Comparison of ENCODE assay signal across 1 fruit fly cellular context in the genomic region with DNA sequence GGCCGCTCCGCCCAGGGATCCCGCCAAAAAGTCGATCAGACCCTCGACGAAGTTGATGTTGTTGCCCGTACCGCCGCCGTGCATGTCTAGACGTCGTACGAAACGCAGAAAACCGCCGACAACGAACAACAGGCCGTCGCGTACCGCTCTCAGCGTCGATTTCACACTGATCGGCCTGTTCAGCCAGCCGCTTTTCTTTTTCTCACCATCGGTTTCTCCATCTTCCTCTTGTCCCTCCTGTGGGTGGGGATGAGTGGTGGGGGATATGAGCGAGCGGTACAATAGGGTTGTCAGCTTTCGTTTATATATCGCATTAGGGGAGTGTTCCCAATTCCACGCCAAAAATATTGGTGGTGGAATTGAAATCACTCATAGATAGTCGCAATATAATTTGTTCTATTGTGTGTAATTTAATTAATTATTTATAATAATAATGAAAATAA.
TF ChIP-seq lines count a peak whose summit lies in the region.

No protein-coding gene starts in this region.

TF ChIP-seq in whole organism, embryonic, 481 proteins besides CTCF, POLR2A, EP300 and RAD21 (continued from another document and continues in another):
- TF ChIP-seq lola (GFP tag; optimal IDR thresholded peaks at IDR 0.05; lab: Kevin White, UChicago) (peak in 1 of 3 experiments; percentile 32), fd64A (GFP tag; optimal IDR thresholded peaks at IDR 0.05; lab: Kevin White, UChicago) (no peak), Dad (GFP tag; optimal IDR thresholded peaks at IDR 0.05; lab: Kevin White, UChicago) (no peak), MBD-R2 (GFP tag; IDR thresholded peaks at IDR 0.05; lab: Robert Waterston, UW) (0 out of 2 replicates have a peak, but pooled peaks have one; percentile 20), ssp (GFP tag; IDR thresholded peaks at IDR 0.05; lab: Robert Waterston, UW) (no peak), sisA (GFP tag; IDR thresholded peaks at IDR 0.05; lab: Robert Waterston, UW) (peak; percentile 58), CG8281 (tag; optimal IDR thresholded peaks at IDR 0.05; lab: Kevin White, UChicago) (no peak), CG9215 (GFP tag; IDR thresholded peaks at IDR 0.05; lab: Robert Waterston, UW) (peak; percentile 47; the same call in 1 of the 2 replicates), B-H1 (GFP tag; IDR thresholded peaks at IDR 0.05; lab: Robert Waterston, UW) (peak; percentile 29; the same call in 1 of the 3 replicates), Sry-δ (GFP tag; optimal IDR thresholded peaks at IDR 0.05; lab: Kevin White, UChicago) (peak; percentile 57), CG11560 (tag; IDR thresholded peaks at IDR 0.05; lab: Robert Waterston, UW) (no peak; the same call in 2 of the 3 replicates), bab2 (GFP tag; optimal IDR thresholded peaks at IDR 0.05; lab: Kevin White, UChicago) (no peak), wor (GFP tag; IDR thresholded peaks at IDR 0.05; lab: Robert Waterston, UW) (no peak), onecut (GFP tag; IDR thresholded peaks at IDR 0.05; lab: Robert Waterston, UW) (no peak), CG11085 (GFP tag; IDR thresholded peaks at IDR 0.05; lab: Robert Waterston, UW) (peak; percentile 28; the same call in 1 of the 2 replicates), sna (GFP tag; IDR thresholded peaks at IDR 0.05; lab: Robert Waterston, UW; ENCODE audit: partially characterized antibody) (no peak), ems (GFP tag; optimal IDR thresholded peaks at IDR 0.05; lab: Kevin White, UChicago) (no peak), CG30020 (tag; optimal IDR thresholded peaks at IDR 0.05; lab: Kevin White, UChicago) (no peak), CG12659 (GFP tag; optimal IDR thresholded peaks at IDR 0.05; lab: Kevin White, UChicago) (peak; percentile 30), Oaz (GFP tag; IDR thresholded peaks at IDR 0.05; lab: Robert Waterston, UW) (no peak), CG11504 (tag; optimal IDR thresholded peaks at IDR 0.05; lab: Kevin White, UChicago) (peak; percentile 48), CG9817 (tag; optimal IDR thresholded peaks at IDR 0.05; lab: Kevin White, UChicago) (peak; percentile 75), chif (GFP tag; optimal IDR thresholded peaks at IDR 0.05; lab: Kevin White, UChicago) (no peak), ken (GFP tag; IDR thresholded peaks at IDR 0.05; lab: Robert Waterston, UW) (0 out of 3 replicates have a peak, but pooled peaks have one; percentile 14), CG17328 (GFP tag; IDR thresholded peaks at IDR 0.05; lab: Robert Waterston, UW) (no peak), crol (GFP tag; IDR thresholded peaks at IDR 0.05; lab: Robert Waterston, UW) (peak; percentile 86), CG17912 (GFP tag; optimal IDR thresholded peaks at IDR 0.05; lab: Kevin White, UChicago) (no peak), CG5245 (GFP tag; optimal IDR thresholded peaks at IDR 0.05; lab: Kevin White, UChicago) (no peak), CG12071 (GFP tag; optimal IDR thresholded peaks at IDR 0.05; lab: Kevin White, UChicago) (no peak), so (GFP tag; IDR thresholded peaks at IDR 0.05; lab: Robert Waterston, UW) (no peak), mam (GFP tag; optimal IDR thresholded peaks at IDR 0.05; lab: Kevin White, UChicago) (peak; percentile 26), Fer1 (GFP tag; optimal IDR thresholded peaks at IDR 0.05; lab: Kevin White, UChicago) (no peak), CG10431 (GFP tag; optimal IDR thresholded peaks at IDR 0.05; lab: Kevin White, UChicago) (peak; percentile 2), emc (GFP tag; optimal IDR thresholded peaks at IDR 0.05; lab: Kevin White, UChicago) (no peak), odd (GFP tag; optimal IDR thresholded peaks at IDR 0.05; lab: Kevin White, UChicago) (no peak), Jarid2 (GFP tag; optimal IDR thresholded peaks at IDR 0.05; lab: Kevin White, UChicago) (peak; percentile 75), CG14710 (tag; optimal IDR thresholded peaks at IDR 0.05; lab: Kevin White, UChicago) (peak; percentile 52), ac (GFP tag; optimal IDR thresholded peaks at IDR 0.05; lab: Kevin White, UChicago) (no peak), tna (GFP tag; IDR thresholded peaks at IDR 0.05; lab: Robert Waterston, UW; ENCODE audit: partially characterized antibody) (no peak), ci (GFP tag; IDR thresholded peaks at IDR 0.05; lab: Robert Waterston, UW) (peak; percentile 72; the same call in 2 of the 3 replicates), CG1792 (GFP tag; optimal IDR thresholded peaks at IDR 0.05; lab: Kevin White, UChicago) (no peak), jumu (GFP tag; optimal IDR thresholded peaks at IDR 0.05; lab: Kevin White, UChicago) (peak; percentile 9), sens-2 (GFP tag; IDR thresholded peaks at IDR 0.05; lab: Robert Waterston, UW) (no peak), Abd-B (GFP tag; optimal IDR thresholded peaks at IDR 0.05; lab: Kevin White, UChicago) (peak; percentile 45), CG43689 (GFP tag; IDR thresholded peaks at IDR 0.05; lab: Robert Waterston, UW) (no peak), CG9932 (GFP tag; IDR thresholded peaks at IDR 0.05; lab: Robert Waterston, UW) (peak; percentile 76), gem (tag; optimal IDR thresholded peaks at IDR 0.05; lab: Kevin White, UChicago) (peak; percentile 65), scrt (GFP tag; optimal IDR thresholded peaks at IDR 0.05; lab: Kevin White, UChicago) (no peak), CG4282 (GFP tag; optimal IDR thresholded peaks at IDR 0.05; lab: Kevin White, UChicago) (no peak), CG2202 (tag; optimal IDR thresholded peaks at IDR 0.05; lab: Kevin White, UChicago) (no peak), lab (GFP tag; optimal IDR thresholded peaks at IDR 0.05; lab: Kevin White, UChicago) (no peak), ftz-f1 (GFP tag; optimal IDR thresholded peaks at IDR 0.05; lab: Kevin White, UChicago) (peak; percentile 35), CG8290 (GFP tag; optimal IDR thresholded peaks at IDR 0.05; lab: Kevin White, UChicago) (no peak), CG8290 (tag; optimal IDR thresholded peaks at IDR 0.05; lab: Kevin White, UChicago) (peak in 1 of 2 experiments; percentile 58), CG6254 (GFP tag; optimal IDR thresholded peaks at IDR 0.05; lab: Kevin White, UChicago) (no peak), CG2129 (GFP tag; IDR thresholded peaks at IDR 0.05; lab: Robert Waterston, UW; ENCODE audit: partially characterized antibody) (no peak; the same call in 1 of the 2 replicates), hth (optimal IDR thresholded peaks at IDR 0.05; lab: Kevin White, UChicago) (no peak), corto (GFP tag; optimal IDR thresholded peaks at IDR 0.05; lab: Kevin White, UChicago) (no peak), Scr (GFP tag; IDR thresholded peaks at IDR 0.05; lab: Robert Waterston, UW; ENCODE audit: partially characterized antibody) (0 out of 2 replicates have a peak, but pooled peaks have one; percentile 38), Nf-YC (tag; optimal IDR thresholded peaks at IDR 0.05; lab: Kevin White, UChicago) (no peak), twi (tag; optimal IDR thresholded peaks at IDR 0.05; lab: Kevin White, UChicago) (no peak), CG4617 (GFP tag; optimal IDR thresholded peaks at IDR 0.05; lab: Kevin White, UChicago; ENCODE audit: borderline replicate concordance) (no peak), CG16779 (GFP tag; IDR thresholded peaks at IDR 0.05; lab: Robert Waterston, UW) (no peak), grn (GFP tag; optimal IDR thresholded peaks at IDR 0.05; lab: Kevin White, UChicago) (no peak), CG3838 (GFP tag; optimal IDR thresholded peaks at IDR 0.05; lab: Kevin White, UChicago) (no peak), exex (tag; optimal IDR thresholded peaks at IDR 0.05; lab: Kevin White, UChicago) (no peak), Hmx (GFP tag; optimal IDR thresholded peaks at IDR 0.05; lab: Kevin White, UChicago) (no peak), chn (GFP tag; optimal IDR thresholded peaks at IDR 0.05; lab: Kevin White, UChicago) (peak; percentile 45), CG18476 (GFP tag; optimal IDR thresholded peaks at IDR 0.05; lab: Kevin White, UChicago) (no peak), hb (GFP tag; IDR thresholded peaks at IDR 0.05; lab: Robert Waterston, UW; ENCODE audit: partially characterized antibody) (no peak), toy (GFP tag; IDR thresholded peaks at IDR 0.05; lab: Robert Waterston, UW) (no peak), CG14667 (GFP tag; IDR thresholded peaks at IDR 0.05; lab: Robert Waterston, UW) (peak; percentile 45; the same call in 1 of the 2 replicates), br (optimal IDR thresholded peaks at IDR 0.05; lab: Kevin White, UChicago) (no peak), Ptx1 (GFP tag; IDR thresholded peaks at IDR 0.05; lab: Robert Waterston, UW) (peak; percentile 59; the same call in 1 of the 2 replicates), Trl (optimal IDR thresholded peaks at IDR 0.05; lab: Kevin White, UChicago) (peak in 1 of 2 experiments; percentile 5), Trl (GFP tag; optimal IDR thresholded peaks at IDR 0.05; lab: Kevin White, UChicago) (no peak), CG1603 (tag; optimal IDR thresholded peaks at IDR 0.05; lab: Kevin White, UChicago) (no peak), lov (optimal IDR thresholded peaks at IDR 0.05; lab: Kevin White, UChicago) (no peak), lov (GFP tag; IDR thresholded peaks at IDR 0.05; lab: Robert Waterston, UW) (no peak), dan (GFP tag; IDR thresholded peaks at IDR 0.05; lab: Robert Waterston, UW) (no peak), HLH54F (GFP tag; optimal IDR thresholded peaks at IDR 0.05; lab: Kevin White, UChicago) (peak; percentile 1), Atf6 (GFP tag; IDR thresholded peaks at IDR 0.05; lab: Robert Waterston, UW) (0 out of 2 replicates have a peak, but pooled peaks have one; percentile 9), sc (optimal IDR thresholded peaks at IDR 0.05; lab: Kevin White, UChicago) (no peak), sc (GFP tag; optimal IDR thresholded peaks at IDR 0.05; lab: Kevin White, UChicago) (no peak), ase (GFP tag; IDR thresholded peaks at IDR 0.05; lab: Robert Waterston, UW) (peak; percentile 47; the same call in 1 of the 3 replicates), insv (GFP tag; optimal IDR thresholded peaks at IDR 0.05; lab: Kevin White, UChicago) (no peak), unpg (GFP tag; optimal IDR thresholded peaks at IDR 0.05; lab: Kevin White, UChicago) (peak; percentile 20), CG17385 (GFP tag; optimal IDR thresholded peaks at IDR 0.05; lab: Kevin White, UChicago) (peak; percentile 44), Kr (GFP tag; optimal IDR thresholded peaks at IDR 0.05; lab: Kevin White, UChicago) (no peak), Max (GFP tag; optimal IDR thresholded peaks at IDR 0.05; lab: Kevin White, UChicago) (no peak), fd96Cb (tag; optimal IDR thresholded peaks at IDR 0.05; lab: Kevin White, UChicago) (peak; percentile 44), salm (tag; optimal IDR thresholded peaks at IDR 0.05; lab: Kevin White, UChicago) (no peak), CkIIα-i1 (GFP tag; IDR thresholded peaks at IDR 0.05; lab: Robert Waterston, UW) (no peak), NFAT (GFP tag; IDR thresholded peaks at IDR 0.05; lab: Robert Waterston, UW) (peak; percentile 37; the same call in 1 of the 2 replicates), dati (GFP tag; IDR thresholded peaks at IDR 0.05; lab: Robert Waterston, UW) (no peak), CG3065 (GFP tag; optimal IDR thresholded peaks at IDR 0.05; lab: Kevin White, UChicago) (no peak), dimm (GFP tag; IDR thresholded peaks at IDR 0.05; lab: Robert Waterston, UW) (no peak), CG4820 (GFP tag; optimal IDR thresholded peaks at IDR 0.05; lab: Kevin White, UChicago) (peak; percentile 18), aop (GFP tag; IDR thresholded peaks at IDR 0.05; lab: Robert Waterston, UW) (no peak), CG15479 (GFP tag; optimal IDR thresholded peaks at IDR 0.05; lab: Kevin White, UChicago) (no peak), Med (GFP tag; lab: Kevin White, UChicago) (peak; percentile 90), CG16813 (GFP tag; IDR thresholded peaks at IDR 0.05; lab: Robert Waterston, UW; ENCODE audit: partially characterized antibody) (no peak), CG34376 (GFP tag; optimal IDR thresholded peaks at IDR 0.05; lab: Kevin White, UChicago) (peak; percentile 38), CG6791 (GFP tag; IDR thresholded peaks at IDR 0.05; lab: Robert Waterston, UW; ENCODE audit: partially characterized antibody) (peak; percentile 12), Ets97D (GFP tag; optimal IDR thresholded peaks at IDR 0.05; lab: Kevin White, UChicago) (no peak), dmrt99B (tag; optimal IDR thresholded peaks at IDR 0.05; lab: Kevin White, UChicago) (peak; percentile 23), Dfd (GFP tag; optimal IDR thresholded peaks at IDR 0.05; lab: Kevin White, UChicago) (no peak), vvl (GFP tag; IDR thresholded peaks at IDR 0.05; lab: Robert Waterston, UW) (peak; percentile 56; the same call in 1 of the 2 replicates), hbn (GFP tag; IDR thresholded peaks at IDR 0.05; lab: Robert Waterston, UW; ENCODE audit: partially characterized antibody) (no peak), mld (GFP tag; IDR thresholded peaks at IDR 0.05; lab: Robert Waterston, UW; ENCODE audit: partially characterized antibody) (no peak), CG31388 (GFP tag; optimal IDR thresholded peaks at IDR 0.05; lab: Kevin White, UChicago) (no peak), CG10979 (tag; optimal IDR thresholded peaks at IDR 0.05; lab: Kevin White, UChicago) (peak; percentile 21), Blimp-1 (GFP tag; optimal IDR thresholded peaks at IDR 0.05; lab: Kevin White, UChicago) (peak; percentile 15), CG18619 (GFP tag; optimal IDR thresholded peaks at IDR 0.05; lab: Kevin White, UChicago) (no peak), Bgb (GFP tag; IDR thresholded peaks at IDR 0.05; lab: Robert Waterston, UW; ENCODE audit: partially characterized antibody) (peak; percentile 51), pita (GFP tag; optimal IDR thresholded peaks at IDR 0.05; lab: Kevin White, UChicago) (no peak), CG14014 (GFP tag; IDR thresholded peaks at IDR 0.05; lab: Robert Waterston, UW) (peak; percentile 52; the same call in 1 of the 2 replicates), inv (GFP tag; IDR thresholded peaks at IDR 0.05; lab: Robert Waterston, UW; ENCODE audit: partially characterized antibody) (no peak), CG7745 (tag; optimal IDR thresholded peaks at IDR 0.05; lab: Kevin White, UChicago) (no peak), gce (GFP tag; IDR thresholded peaks at IDR 0.05; lab: Robert Waterston, UW) (peak; percentile 12; the same call in 1 of the 3 replicates), Awh (GFP tag; IDR thresholded peaks at IDR 0.05; lab: Robert Waterston, UW) (no peak), CG3995 (GFP tag; optimal IDR thresholded peaks at IDR 0.05; lab: Kevin White, UChicago) (peak; percentile 64), repo (GFP tag; optimal IDR thresholded peaks at IDR 0.05; lab: Kevin White, UChicago) (no peak), PHDP (tag; optimal IDR thresholded peaks at IDR 0.05; lab: Kevin White, UChicago) (no peak), CG10462 (GFP tag; optimal IDR thresholded peaks at IDR 0.05; lab: Kevin White, UChicago) (no peak), bbx (GFP tag; IDR thresholded peaks at IDR 0.05; lab: Robert Waterston, UW; ENCODE audit: partially characterized antibody) (peak; percentile 46)
